Fruit fly (Drosophila melanogaster): Measurements from ENCODE around the gene Tlk.

- TF ChIP-seq cnc (optimal IDR thresholded peaks at IDR 0.05) (no peak), CG14711 (tag; optimal IDR thresholded peaks at IDR 0.05) (no peak), Crg-1 (GFP tag; optimal IDR thresholded peaks at IDR 0.05) (no peak)
Measured at dm6 chrX:3742723-3743004, 22.9 kb downstream of the Tlk start.
